Worm (Caenorhabditis elegans) whole organism, L4/young adult: ENCODE results near the gene itm-2.

ENCODE experiments used
- W03F9.2 ChIP-seq: fragments of 150-350 bp; optimal IDR thresholded peaks from 2 replicates; lab custom pipeline; 2014; ENCODE audit warnings: missing biosample characterization, missing genetic modification characterization
- dao-5 ChIP-seq: sonication (generic microtip); optimal IDR thresholded peaks from 2 replicates; lab custom pipeline; 2016; ENCODE audit warnings: missing genotype, missing genetic modification characterization, moderate library complexity, missing compliant biosample characterization
- him-1 ChIP-seq: sonication (generic microtip); optimal IDR thresholded peaks from 2 replicates; lab custom pipeline; 2016; ENCODE audit warnings: missing genotype, missing genetic modification reagents, missing genetic modification characterization, missing compliant biosample characterization

itm-2 gene

ce11 chrX:5444863-5445262 lies at the start of gene itm-2:
TSS of gene itm-2 (plus strand) at chrX:5445163.
- TF ChIP-seq dao-5 (tag; lab: Kevin White, UChicago), result no peak
- no peak for TF ChIP-seq W03F9.2
- TF ChIP-seq him-1 (tag; lab: Kevin White, UChicago), result no peak

- TF ChIP-seq dao-5 (tag; lab: Kevin White, UChicago), result no peak
- TF ChIP-seq him-1 (tag; lab: Kevin White, UChicago), result no peak
- no peak for TF ChIP-seq W03F9.2
Observed at ce11 chrX:5397300-5397699, 47.7 kb upstream of the itm-2 start, which contains the start of gene C03F11.2. TSS of gene C03F11.2 (minus strand) at chrX:5397400.

- no peak for TF ChIP-seq him-1 (tag; lab: Kevin White, UChicago)
Observed at ce11 chrX:5400524-5400923, 44.4 kb upstream of the itm-2 start, which contains the start of gene scav-1. TSS of gene scav-1 (minus strand) at chrX:5400584.

ce11 chrX:5406345-5406744 lies 38.6 kb upstream of the itm-2 start, which contains the start of gene C03F11.4:
TSS of gene C03F11.4 (minus strand) at chrX:5406445.
- no peak for TF ChIP-seq dao-5 (tag; lab: Kevin White, UChicago)
- no peak for TF ChIP-seq him-1 (tag; lab: Kevin White, UChicago)
- TF ChIP-seq W03F9.2, result no peak

ce11 chrX:5407271-5407670 lies 37.7 kb upstream of the itm-2 start:
- TF ChIP-seq W03F9.2, result no peak
- no peak for TF ChIP-seq dao-5 (tag; lab: Kevin White, UChicago)
- no peak for TF ChIP-seq him-1 (tag; lab: Kevin White, UChicago)

- no peak for TF ChIP-seq him-1 (tag; lab: Kevin White, UChicago)
- no peak for TF ChIP-seq dao-5 (tag; lab: Kevin White, UChicago)
- TF ChIP-seq W03F9.2, result no peak
Observed at ce11 chrX:5413510-5413909, 31.5 kb upstream of the itm-2 start, which contains the start of gene pks-1. TSS of gene pks-1 (plus strand) at chrX:5413810.

- TF ChIP-seq him-1 (tag; lab: Kevin White, UChicago) (no peak), dao-5 (tag; lab: Kevin White, UChicago) (no peak), W03F9.2 (no peak)
Observed at ce11 chrX:5414250-5414649, 30.7 kb upstream of the itm-2 start, which contains the start of gene C41A3.2. TSS of gene C41A3.2 (minus strand) at chrX:5414350.

ce11 chrX:5429335-5429734 lies 15.6 kb upstream of the itm-2 start:
- TF ChIP-seq dao-5 (tag; lab: Kevin White, UChicago) (peak; percentile 93), him-1 (tag; lab: Kevin White, UChicago) (peak; percentile 98), W03F9.2 (no peak)

- TF ChIP-seq him-1 (tag; lab: Kevin White, UChicago) (no peak), dao-5 (tag; lab: Kevin White, UChicago) (no peak), W03F9.2 (no peak)
Observed at ce11 chrX:5433912-5434311, 11.1 kb upstream of the itm-2 start.

ce11 chrX:5447381-5447780 lies 2.4 kb downstream of the itm-2 start:
- TF ChIP-seq dao-5 (tag; lab: Kevin White, UChicago) (no peak), him-1 (tag; lab: Kevin White, UChicago) (no peak), W03F9.2 (no peak)

ce11 chrX:5447941-5448340 lies 3.0 kb downstream of the itm-2 start, which contains the start of gene C25F6.8:
TSS of gene C25F6.8 (plus strand) at chrX:5448241.
- TF ChIP-seq dao-5 (tag; lab: Kevin White, UChicago) (no peak), him-1 (tag; lab: Kevin White, UChicago) (no peak), W03F9.2 (no peak)

- no peak for TF ChIP-seq him-1 (tag; lab: Kevin White, UChicago)
- no peak for TF ChIP-seq W03F9.2
- TF ChIP-seq dao-5 (tag; lab: Kevin White, UChicago), result no peak
Observed at ce11 chrX:5450773-5451447, 5.9 kb downstream of the itm-2 start, which contains the start of gene C25F6.6. TSS of gene C25F6.6 (minus strand) at chrX:5450823.

ce11 chrX:5451706-5452105 lies 6.7 kb downstream of the itm-2 start:
- TF ChIP-seq him-1 (tag; lab: Kevin White, UChicago) (no peak), dao-5 (tag; lab: Kevin White, UChicago) (no peak), W03F9.2 (no peak)

ce11 chrX:5455107-5455506 lies 10.1 kb downstream of the itm-2 start:
- no peak for TF ChIP-seq him-1 (tag; lab: Kevin White, UChicago)

- TF ChIP-seq dao-5 (tag; lab: Kevin White, UChicago) (no peak), him-1 (tag; lab: Kevin White, UChicago) (no peak), W03F9.2 (no peak)
Observed at ce11 chrX:5457184-5457583, 12.2 kb downstream of the itm-2 start.
